Fruit fly (Drosophila melanogaster) whole organism, embryonic: ENCODE data around the gene Vm26Ac.

Experiments used
- Abd-B ChIP-seq: fragments of 200-800 bp; sonication (Bioruptor generic); optimal IDR thresholded peaks from 2 replicates; lab custom pipeline; 2018; ENCODE audit warnings: missing biosample characterization, mild to moderate bottlenecking, missing genetic modification characterization, moderate library complexity
- C15 ChIP-seq: fragments of 200-800 bp; sonication (Bioruptor generic); IDR thresholded peaks from 3 replicates; pipeline ENCODE4 v1.3.6; 2022; ENCODE audit warnings: missing biosample characterization, missing genetic modification characterization
- CG10543 ChIP-seq: fragments of 200-800 bp; sonication (Bioruptor generic); optimal IDR thresholded peaks from 3 replicates; lab custom pipeline; 2017; ENCODE audit warnings: missing biosample characterization, mild to moderate bottlenecking, missing genetic modification characterization, moderate library complexity
- CG10565 ChIP-seq: fragments of 200-800 bp; sonication (Bioruptor generic); optimal IDR thresholded peaks from 3 replicates; lab custom pipeline; 2016; ENCODE audit warnings: missing biosample characterization, mild to moderate bottlenecking, missing genetic modification characterization
- CG14710 ChIP-seq: fragments of 200-800 bp; sonication (Bioruptor generic); optimal IDR thresholded peaks from 3 replicates; lab custom pipeline; 2019; ENCODE audit warnings: missing biosample characterization, mild to moderate bottlenecking, missing genetic modification characterization, moderate library complexity
- CG15479 ChIP-seq: fragments of 200-800 bp; sonication (Bioruptor generic); optimal IDR thresholded peaks from 3 replicates; lab custom pipeline; 2019; ENCODE audit warnings: missing biosample characterization, mild to moderate bottlenecking, missing genetic modification characterization, moderate library complexity
- CG15514 ChIP-seq: fragments of 200-800 bp; sonication (Bioruptor generic); optimal IDR thresholded peaks from 3 replicates; lab custom pipeline; 2017; ENCODE audit warnings: missing biosample characterization, missing genetic modification characterization, mild to moderate bottlenecking, moderate library complexity, missing genetic modification reagents
- CG1647 ChIP-seq: fragments of 200-800 bp; sonication (Bioruptor generic); optimal IDR thresholded peaks from 3 replicates; lab custom pipeline; 2016; ENCODE audit warnings: missing biosample characterization, missing genetic modification characterization
- CG17328 ChIP-seq: fragments of 200-800 bp; sonication (Bioruptor generic); IDR thresholded peaks from 2 replicates; pipeline ENCODE4 v1.3.6; 2022; ENCODE audit warnings: missing biosample characterization, missing genetic modification characterization
- CG17568 ChIP-seq: fragments of 200-800 bp; sonication (Bioruptor generic); optimal IDR thresholded peaks from 2 replicates; lab custom pipeline; 2018; ENCODE audit warnings: missing biosample characterization, mild to moderate bottlenecking, missing genetic modification characterization, moderate library complexity
- CG18599 ChIP-seq: fragments of 200-800 bp; sonication (Bioruptor generic); optimal IDR thresholded peaks from 3 replicates; lab custom pipeline; 2017; ENCODE audit warnings: missing biosample characterization, missing genetic modification characterization, mild to moderate bottlenecking, moderate library complexity, missing genetic modification reagents
- CG18619 ChIP-seq: fragments of 200-800 bp; sonication (Bioruptor generic); optimal IDR thresholded peaks from 3 replicates; lab custom pipeline; 2017; ENCODE audit warnings: missing biosample characterization, mild to moderate bottlenecking, missing genetic modification characterization
- CG30403 ChIP-seq: fragments of 200-800 bp; sonication (Bioruptor generic); optimal IDR thresholded peaks from 3 replicates; lab custom pipeline; 2016; ENCODE audit warnings: missing biosample characterization, missing genetic modification characterization
- CG3065 ChIP-seq: fragments of 200-800 bp; sonication (Bioruptor generic); optimal IDR thresholded peaks from 2 replicates; lab custom pipeline; 2016; ENCODE audit warnings: missing biosample characterization, missing genetic modification characterization
- CG3281 ChIP-seq: fragments of 200-800 bp; sonication (Bioruptor generic); optimal IDR thresholded peaks from 3 replicates; lab custom pipeline; 2017; ENCODE audit warnings: missing biosample characterization, mild to moderate bottlenecking, missing genetic modification characterization
- CG33213 ChIP-seq: fragments of 200-800 bp; sonication (Bioruptor generic); optimal IDR thresholded peaks from 3 replicates; lab custom pipeline; 2016; ENCODE audit warnings: missing biosample characterization, missing genetic modification characterization
- CG34224 ChIP-seq: fragments of 200-800 bp; sonication (Bioruptor generic); IDR thresholded peaks from 3 replicates; pipeline ENCODE4 v1.3.6; 2022; ENCODE audit warnings: missing biosample characterization, missing genetic modification characterization; ENCODE audit not compliant: partially characterized antibody
- CG6254 ChIP-seq: fragments of 200-800 bp; sonication (Bioruptor generic); optimal IDR thresholded peaks from 3 replicates; lab custom pipeline; 2017; ENCODE audit warnings: mild to moderate bottlenecking, missing biosample characterization, missing genetic modification reagents, missing genetic modification characterization
- CG7372 ChIP-seq: fragments of 200-800 bp; sonication (Bioruptor generic); IDR thresholded peaks from 2 replicates; pipeline ENCODE4 v1.3.6; 2022; ENCODE audit warnings: missing biosample characterization, missing genetic modification characterization
- CG8089 ChIP-seq: fragments of 200-800 bp; sonication (Bioruptor generic); optimal IDR thresholded peaks from 3 replicates; lab custom pipeline; 2016; ENCODE audit warnings: missing biosample characterization, missing genetic modification characterization
- CG8388 ChIP-seq: fragments of 200-800 bp; sonication (Bioruptor generic); optimal IDR thresholded peaks from 2 replicates; lab custom pipeline; 2019; ENCODE audit warnings: missing biosample characterization, mild to moderate bottlenecking, missing genetic modification characterization, moderate library complexity
- CG8478 ChIP-seq: fragments of >200 bp; optimal IDR thresholded peaks from 2 replicates; lab custom pipeline; 2018
- CTCF ChIP-seq: fragments of 200-800 bp; sonication (Bioruptor generic); optimal IDR thresholded peaks from 2 replicates; lab custom pipeline; 2017; ENCODE audit warnings: missing biosample characterization, mild to moderate bottlenecking, missing genetic modification characterization, moderate library complexity
- Fer1 ChIP-seq: fragments of 200-800 bp; sonication (Bioruptor generic); optimal IDR thresholded peaks from 2 replicates; lab custom pipeline; 2017; ENCODE audit warnings: missing biosample characterization, mild to moderate bottlenecking, missing genetic modification characterization
- Lim3 ChIP-seq: fragments of 200-800 bp; sonication (Bioruptor generic); IDR thresholded peaks from 2 replicates; pipeline ENCODE4 v1.3.6; 2022; ENCODE audit warnings: missing biosample characterization, missing genetic modification characterization
- MBD-R2 ChIP-seq: fragments of 200-800 bp; sonication (Bioruptor generic); IDR thresholded peaks from 2 replicates; pipeline ENCODE4 v1.3.6; 2022; ENCODE audit warnings: missing biosample characterization, missing genetic modification characterization
- Med ChIP-seq: fragments of 200-800 bp; sonication (Bioruptor generic); peaks from one replicate; lab custom pipeline; 2016; ENCODE audit warnings: missing biosample characterization, missing genetic modification characterization, mild to moderate bottlenecking, inconsistent platforms, moderate library complexity
- Nf-YC ChIP-seq: fragments of 200-800 bp; optimal IDR thresholded peaks from 3 replicates; lab custom pipeline; 2019; ENCODE audit warnings: missing biosample characterization, mild to moderate bottlenecking, missing genetic modification characterization, moderate library complexity
- Optix ChIP-seq: fragments of 200-800 bp; sonication (Bioruptor generic); IDR thresholded peaks from 3 replicates; pipeline ENCODE4 v1.3.6; 2022; ENCODE audit warnings: missing biosample characterization, missing genetic modification characterization
- Pdp1 ChIP-seq, 2 experiments: fragments of 200-800 bp; sonication (Bioruptor generic); optimal IDR thresholded peaks; 3 replicates each; lab custom pipeline; 2016; ENCODE audit warnings: missing biosample characterization in 2 of 2, missing genetic modification characterization in 2 of 2, mild to moderate bottlenecking in 1 of 2, moderate library complexity in 1 of 2
- Ptx1 ChIP-seq: fragments of 200-800 bp; sonication (Bioruptor generic); IDR thresholded peaks from 2 replicates; pipeline ENCODE4 v1.3.6; 2022; ENCODE audit warnings: missing biosample characterization, missing genetic modification characterization
- Six4 ChIP-seq: fragments of 200-800 bp; sonication (Bioruptor generic); optimal IDR thresholded peaks from 2 replicates; lab custom pipeline; 2016; ENCODE audit warnings: missing biosample characterization, missing genetic modification characterization
- Ssrp ChIP-seq: fragments of 200-800 bp; sonication (Bioruptor generic); optimal IDR thresholded peaks from 2 replicates; lab custom pipeline; 2018; ENCODE audit warnings: missing biosample characterization, mild to moderate bottlenecking, missing genetic modification characterization, moderate library complexity
- Tbp ChIP-seq: fragments of >200 bp; optimal IDR thresholded peaks from 2 replicates; lab custom pipeline; 2018; ENCODE audit warnings: missing biosample characterization, missing genetic modification characterization
- Trl ChIP-seq, 3 experiments: fragments of >200 bp in 2 of 3; fragments of 200-800 bp in 1 of 3; sonication (Bioruptor generic) in 1 of 3; optimal IDR thresholded peaks; 2 replicates in 1 of 3; 3 replicates in 2 of 3; lab custom pipeline; 2016 to 2017; ENCODE audit warnings: missing biosample characterization in 1 of 3, missing genetic modification characterization in 1 of 3
- aop ChIP-seq: fragments of 200-800 bp; sonication (Bioruptor generic); IDR thresholded peaks from 2 replicates; pipeline ENCODE4 v1.3.6; 2022; ENCODE audit warnings: missing biosample characterization, missing genetic modification characterization
- bbx ChIP-seq: fragments of 200-800 bp; sonication (Bioruptor generic); IDR thresholded peaks from 2 replicates; pipeline ENCODE4 v1.3.6; 2022; ENCODE audit warnings: missing biosample characterization, missing genetic modification characterization; ENCODE audit not compliant: partially characterized antibody
- cg ChIP-seq: fragments of 200-800 bp; sonication (Bioruptor generic); optimal IDR thresholded peaks from 3 replicates; lab custom pipeline; 2019; ENCODE audit warnings: missing biosample characterization, mild to moderate bottlenecking, missing genetic modification characterization, moderate library complexity
- chn ChIP-seq: fragments of 200-800 bp; sonication (Bioruptor generic); optimal IDR thresholded peaks from 2 replicates; lab custom pipeline; 2016; ENCODE audit warnings: missing biosample characterization, missing genetic modification characterization
- dan ChIP-seq: fragments of 200-800 bp; sonication (Bioruptor generic); IDR thresholded peaks from 2 replicates; pipeline ENCODE4 v1.3.6; 2022; ENCODE audit warnings: missing biosample characterization, missing genetic modification characterization
- dati ChIP-seq: fragments of 200-800 bp; sonication (Bioruptor generic); IDR thresholded peaks from 2 replicates; pipeline ENCODE4 v1.3.6; 2022; ENCODE audit warnings: missing biosample characterization, missing genetic modification characterization
- dimm ChIP-seq: fragments of 200-800 bp; sonication (Bioruptor generic); IDR thresholded peaks from 2 replicates; pipeline ENCODE4 v1.3.6; 2022; ENCODE audit warnings: missing biosample characterization, missing genetic modification characterization
- grau ChIP-seq: fragments of 200-800 bp; optimal IDR thresholded peaks from 3 replicates; lab custom pipeline; 2019; ENCODE audit warnings: missing biosample characterization, mild to moderate bottlenecking, missing genetic modification characterization, moderate library complexity
- h ChIP-seq: fragments of >200 bp; optimal IDR thresholded peaks from 2 replicates; lab custom pipeline; 2017
- insv ChIP-seq, 2 experiments: fragments of 200-800 bp; sonication (Bioruptor generic); optimal IDR thresholded peaks; 3 replicates each; lab custom pipeline; 2016 to 2018; ENCODE audit warnings: missing biosample characterization in 2 of 2, missing genetic modification characterization in 2 of 2
- jigr1 ChIP-seq: fragments of 200-800 bp; sonication (Bioruptor generic); IDR thresholded peaks from 3 replicates; pipeline ENCODE4 v1.3.6; 2022; ENCODE audit warnings: missing biosample characterization, missing genetic modification characterization
- kni ChIP-seq: fragments of 200-800 bp; sonication (Bioruptor generic); optimal IDR thresholded peaks from 3 replicates; lab custom pipeline; 2017; ENCODE audit warnings: mild to moderate bottlenecking, missing biosample characterization, missing genetic modification reagents, missing genetic modification characterization
- peb ChIP-seq: fragments of 200-800 bp; sonication (Bioruptor generic); IDR thresholded peaks from 2 replicates; pipeline ENCODE4 v1.3.6; 2022; ENCODE audit warnings: missing biosample characterization, missing genetic modification characterization
- sens ChIP-seq: fragments of 200-800 bp; sonication (Bioruptor generic); peaks from one replicate; lab custom pipeline; 2016; ENCODE audit warnings: missing biosample characterization, missing genetic modification characterization
- stwl ChIP-seq: fragments of 200-800 bp; sonication (Bioruptor generic); optimal IDR thresholded peaks from 3 replicates; lab custom pipeline; 2018; ENCODE audit warnings: missing biosample characterization, mild to moderate bottlenecking, missing genetic modification characterization, moderate library complexity
- zen2 ChIP-seq: fragments of 200-800 bp; sonication (Bioruptor generic); IDR thresholded peaks from 3 replicates; pipeline ENCODE4 v1.3.6; 2022; ENCODE audit warnings: missing biosample characterization, missing genetic modification characterization; ENCODE audit not compliant: partially characterized antibody

Vm26Ac gene

dm6 chr2L:5978333-5979054, 20.1 kb upstream of the Vm26Ac start:
- no peak for TF ChIP-seq CG30403 (GFP tag; lab: Kevin White, UChicago)
- peak in 1 of 2 experiments; percentile 85 for TF ChIP-seq insv (GFP tag; optimal IDR thresholded peaks at IDR 0.05; lab: Kevin White, UChicago)
- no peak for TF ChIP-seq dimm (GFP tag; lab: Robert Waterston, UW)
- peak; percentile 94 for TF ChIP-seq CG15479
- TF ChIP-seq Lim3, result no peak
- TF ChIP-seq CG6254 (GFP tag; lab: Kevin White, UChicago), result no peak
- peak; percentile 12 for TF ChIP-seq Nf-YC (tag; lab: Kevin White, UChicago)
- TF ChIP-seq CG8478 (lab: Kevin White, UChicago), result peak; percentile 34
- TF ChIP-seq CG17568 (GFP tag; lab: Kevin White, UChicago), result no peak
- TF ChIP-seq CG10565 (GFP tag; lab: Kevin White, UChicago), result no peak
- TF ChIP-seq Abd-B (GFP tag; lab: Kevin White, UChicago), result no peak
- peak; percentile 13 for TF ChIP-seq CG10543 (GFP tag; lab: Kevin White, UChicago)
- TF ChIP-seq CG8388 (GFP tag; lab: Kevin White, UChicago), result no peak
- peak; percentile 56 for TF ChIP-seq sens (GFP tag; lab: Kevin White, UChicago)
- no peak for TF ChIP-seq CG3065
- no peak for TF ChIP-seq CG33213 (GFP tag; lab: Kevin White, UChicago)
- TF ChIP-seq CG8089 (GFP tag; lab: Kevin White, UChicago), result no peak
- no peak for TF ChIP-seq peb (GFP tag; lab: Robert Waterston, UW)
- TF ChIP-seq dan, result no peak
- peak; percentile 62 for TF ChIP-seq Med (GFP tag; lab: Kevin White, UChicago)
- no peak for TF ChIP-seq CTCF (GFP tag; lab: Kevin White, UChicago)
- no peak for TF ChIP-seq C15 (GFP tag; lab: Robert Waterston, UW)
- peak; percentile 22 for TF ChIP-seq CG14710
- no peak for TF ChIP-seq aop (GFP tag; lab: Robert Waterston, UW)
- TF ChIP-seq Trl (optimal IDR thresholded peaks at IDR 0.05; lab: Kevin White, UChicago), result peak in 1 of 2 experiments; percentile 21
- TF ChIP-seq Trl (GFP tag; optimal IDR thresholded peaks at IDR 0.05; lab: Kevin White, UChicago), result no peak
- peak; percentile 35 for TF ChIP-seq Fer1 (GFP tag; lab: Kevin White, UChicago)
- peak; percentile 22 for TF ChIP-seq cg (GFP tag; lab: Kevin White, UChicago)
- peak; percentile 55 for TF ChIP-seq chn
- TF ChIP-seq CG1647 (GFP tag; lab: Kevin White, UChicago), result no peak
- peak; percentile 11 for TF ChIP-seq CG15514 (GFP tag; lab: Kevin White, UChicago)
- peak; percentile 2 for TF ChIP-seq stwl (tag; lab: Kevin White, UChicago)
- no peak for TF ChIP-seq Ptx1
- no peak for TF ChIP-seq CG18619
- TF ChIP-seq Ssrp, result no peak
- peak; percentile 12 for TF ChIP-seq Six4 (GFP tag; lab: Kevin White, UChicago)
- no peak for TF ChIP-seq grau
- no peak for TF ChIP-seq dati (GFP tag; lab: Robert Waterston, UW)
- no peak for TF ChIP-seq Optix (GFP tag; lab: Robert Waterston, UW)
- TF ChIP-seq CG17328 (GFP tag; lab: Robert Waterston, UW), result no peak
- TF ChIP-seq MBD-R2, result no peak
- TF ChIP-seq kni (GFP tag; lab: Kevin White, UChicago), result peak; percentile 79
- no peak for TF ChIP-seq bbx (GFP tag; lab: Robert Waterston, UW)
- peak; percentile 23 for TF ChIP-seq CG18599 (GFP tag; lab: Kevin White, UChicago)
- TF ChIP-seq CG3281 (GFP tag; lab: Kevin White, UChicago), result no peak
- no peak for TF ChIP-seq zen2
- no peak for TF ChIP-seq Tbp
- TF ChIP-seq CG7372 (GFP tag; lab: Robert Waterston, UW), result no peak
- TF ChIP-seq Pdp1 (GFP tag; optimal IDR thresholded peaks at IDR 0.05; lab: Kevin White, UChicago), result no peak
- no peak for TF ChIP-seq CG34224 (GFP tag; lab: Robert Waterston, UW)
- TF ChIP-seq jigr1, result no peak
- peak; percentile 45 for TF ChIP-seq h (lab: Kevin White, UChicago)
